Fruit fly (Drosophila melanogaster) whole organism, embryonic: ENCODE measurements around the gene Dnai2.

Source experiments
- Aef1 ChIP-seq: fragments of 200-800 bp; sonication (Bioruptor generic); IDR thresholded peaks from 3 replicates; pipeline ENCODE4 v1.3.6; 2022; ENCODE audit warnings: missing biosample characterization, missing genetic modification characterization
- Awh ChIP-seq: fragments of 200-800 bp; sonication (Bioruptor generic); IDR thresholded peaks from 2 replicates; pipeline ENCODE4, ENCODE4 v1.3.6; 2022; ENCODE audit warnings: missing biosample characterization, missing genetic modification characterization
- Blimp-1 ChIP-seq: fragments of 200-800 bp; sonication (Bioruptor generic); optimal IDR thresholded peaks from 3 replicates; lab custom pipeline; 2018; ENCODE audit warnings: missing biosample characterization, missing genetic modification characterization, mild to moderate bottlenecking, moderate library complexity, missing genetic modification reagents
- C15 ChIP-seq: fragments of 200-800 bp; sonication (Bioruptor generic); IDR thresholded peaks from 3 replicates; pipeline ENCODE4 v1.3.6; 2022; ENCODE audit warnings: missing biosample characterization, missing genetic modification characterization
- CG1024 ChIP-seq: fragments of 200-800 bp; sonication (Bioruptor generic); IDR thresholded peaks from 2 replicates; pipeline ENCODE4 v1.3.6; 2022; ENCODE audit warnings: missing biosample characterization, missing genetic modification characterization
- CG10431 ChIP-seq: fragments of 200-800 bp; sonication (Bioruptor generic); optimal IDR thresholded peaks from 3 replicates; lab custom pipeline; 2018; ENCODE audit warnings: missing biosample characterization, mild to moderate bottlenecking, missing genetic modification characterization
- CG11560 ChIP-seq: fragments of 200-800 bp; sonication (Bioruptor generic); IDR thresholded peaks from 3 replicates; pipeline ENCODE4 v1.3.6; 2022; ENCODE audit warnings: missing biosample characterization, missing genetic modification characterization
- CG12391 ChIP-seq: fragments of 200-800 bp; sonication (Bioruptor generic); optimal IDR thresholded peaks from 3 replicates; lab custom pipeline; 2018; ENCODE audit warnings: missing biosample characterization, mild to moderate bottlenecking, missing genetic modification characterization, moderate library complexity
- CG12659 ChIP-seq: fragments of 200-800 bp; sonication (Bioruptor generic); optimal IDR thresholded peaks from 3 replicates; lab custom pipeline; 2017; ENCODE audit warnings: mild to moderate bottlenecking, missing biosample characterization, missing genetic modification reagents, missing genetic modification characterization
- CG13287 ChIP-seq: fragments of 200-800 bp; sonication (Bioruptor generic); IDR thresholded peaks from 2 replicates; pipeline ENCODE4 v1.3.6; 2022; ENCODE audit warnings: missing biosample characterization, missing genetic modification characterization; ENCODE audit not compliant: partially characterized antibody
- CG14710 ChIP-seq: fragments of 200-800 bp; sonication (Bioruptor generic); optimal IDR thresholded peaks from 3 replicates; lab custom pipeline; 2019; ENCODE audit warnings: missing biosample characterization, mild to moderate bottlenecking, missing genetic modification characterization, moderate library complexity
- CG15514 ChIP-seq: fragments of 200-800 bp; sonication (Bioruptor generic); optimal IDR thresholded peaks from 3 replicates; lab custom pipeline; 2017; ENCODE audit warnings: missing biosample characterization, missing genetic modification characterization, mild to moderate bottlenecking, moderate library complexity, missing genetic modification reagents
- CG1603 ChIP-seq: fragments of 200-800 bp; sonication (Bioruptor generic); optimal IDR thresholded peaks from 2 replicates; lab custom pipeline; 2019; ENCODE audit warnings: missing biosample characterization, mild to moderate bottlenecking, missing genetic modification characterization, moderate library complexity
- CG16779 ChIP-seq: fragments of 200-800 bp; sonication (Bioruptor generic); IDR thresholded peaks from 2 replicates; pipeline ENCODE4 v1.3.6; 2022; ENCODE audit warnings: missing biosample characterization, missing genetic modification characterization
- CG17359 ChIP-seq: fragments of 200-800 bp; sonication (Bioruptor generic); optimal IDR thresholded peaks from 3 replicates; lab custom pipeline; 2018; ENCODE audit warnings: missing biosample characterization, mild to moderate bottlenecking, missing genetic modification characterization, moderate library complexity
- CG17612 ChIP-seq: fragments of 200-800 bp; sonication (Bioruptor generic); IDR thresholded peaks from 2 replicates; pipeline ENCODE4 v1.3.6; 2022; ENCODE audit warnings: missing biosample characterization, missing genetic modification characterization
- CG18011 ChIP-seq: fragments of 200-800 bp; sonication (Bioruptor generic); optimal IDR thresholded peaks from 2 replicates; lab custom pipeline; 2017; ENCODE audit warnings: missing biosample characterization, missing genetic modification characterization, mild to moderate bottlenecking, moderate library complexity, missing genotype
- CG18476 ChIP-seq: fragments of 200-800 bp; sonication (Bioruptor generic); optimal IDR thresholded peaks from 2 replicates; lab custom pipeline; 2016; ENCODE audit warnings: missing biosample characterization, mild to moderate bottlenecking, missing genetic modification characterization
- CG33213 ChIP-seq: fragments of 200-800 bp; sonication (Bioruptor generic); optimal IDR thresholded peaks from 3 replicates; lab custom pipeline; 2016; ENCODE audit warnings: missing biosample characterization, missing genetic modification characterization
- CG34422 ChIP-seq: fragments of 200-800 bp; sonication (Bioruptor generic); IDR thresholded peaks from 3 replicates; pipeline ENCODE4 v1.3.6; 2022; ENCODE audit warnings: missing biosample characterization, missing genetic modification characterization
- CG6254 ChIP-seq: fragments of 200-800 bp; sonication (Bioruptor generic); optimal IDR thresholded peaks from 3 replicates; lab custom pipeline; 2017; ENCODE audit warnings: mild to moderate bottlenecking, missing biosample characterization, missing genetic modification reagents, missing genetic modification characterization
- CG7839 ChIP-seq: fragments of 200-800 bp; sonication (Bioruptor generic); optimal IDR thresholded peaks from 3 replicates; lab custom pipeline; 2018; ENCODE audit warnings: missing biosample characterization, mild to moderate bottlenecking, missing genetic modification characterization, moderate library complexity
- CHES-1-like ChIP-seq: fragments of 200-800 bp; sonication (Bioruptor generic); optimal IDR thresholded peaks from 2 replicates; lab custom pipeline; 2016; ENCODE audit warnings: missing biosample characterization, missing genetic modification characterization
- Dll ChIP-seq: fragments of 200-800 bp; sonication (Bioruptor generic); IDR thresholded peaks from 4 replicates; pipeline ENCODE4 v1.3.6; 2022; ENCODE audit warnings: missing biosample characterization, missing genetic modification characterization; ENCODE audit not compliant: partially characterized antibody
- H15 ChIP-seq: fragments of 200-800 bp; sonication (Bioruptor generic); IDR thresholded peaks from 3 replicates; pipeline ENCODE4 v1.3.6; 2022; ENCODE audit warnings: missing biosample characterization, missing genetic modification characterization
- HmgD ChIP-seq: fragments of 200-800 bp; sonication (Bioruptor generic); optimal IDR thresholded peaks from 3 replicates; lab custom pipeline; 2016; ENCODE audit warnings: missing biosample characterization, missing genetic modification characterization
- Nf-YA ChIP-seq: fragments of 200-800 bp; sonication (Bioruptor generic); IDR thresholded peaks from 2 replicates; pipeline ENCODE4 v1.3.6; 2022; ENCODE audit warnings: missing biosample characterization, missing genetic modification characterization
- Nf-YC ChIP-seq: fragments of 200-800 bp; optimal IDR thresholded peaks from 3 replicates; lab custom pipeline; 2019; ENCODE audit warnings: missing biosample characterization, mild to moderate bottlenecking, missing genetic modification characterization, moderate library complexity
- PHDP ChIP-seq: fragments of 200-800 bp; sonication (Bioruptor generic); optimal IDR thresholded peaks from 3 replicates; lab custom pipeline; 2018; ENCODE audit warnings: missing biosample characterization, mild to moderate bottlenecking, missing genetic modification characterization, moderate library complexity
- Pdp1 ChIP-seq, 2 experiments: fragments of 200-800 bp; sonication (Bioruptor generic); optimal IDR thresholded peaks; 3 replicates each; lab custom pipeline; 2016; ENCODE audit warnings: missing biosample characterization in 2 of 2, missing genetic modification characterization in 2 of 2, mild to moderate bottlenecking in 1 of 2, moderate library complexity in 1 of 2
- Ravus ChIP-seq: fragments of 200-800 bp; sonication (Bioruptor generic); IDR thresholded peaks from 2 replicates; pipeline ENCODE4 v1.3.6; 2022; ENCODE audit warnings: missing biosample characterization, missing genetic modification characterization
- Rx ChIP-seq: fragments of 200-800 bp; sonication (Bioruptor generic); IDR thresholded peaks from 2 replicates; pipeline ENCODE4 v1.3.6; 2022; ENCODE audit warnings: missing biosample characterization, missing genetic modification characterization
- Scr ChIP-seq: fragments of 200-800 bp; sonication (Bioruptor generic); IDR thresholded peaks from 2 replicates; pipeline ENCODE4 v1.3.6; 2022; ENCODE audit warnings: missing biosample characterization, missing genetic modification characterization; ENCODE audit not compliant: partially characterized antibody
- Vsx1 ChIP-seq: fragments of 200-800 bp; sonication (Bioruptor generic); optimal IDR thresholded peaks from 2 replicates; lab custom pipeline; 2017; ENCODE audit warnings: missing biosample characterization, mild to moderate bottlenecking, missing genetic modification characterization, missing genetic modification reagents
- Xbp1 ChIP-seq: fragments of 200-800 bp; sonication (Bioruptor generic); optimal IDR thresholded peaks from 3 replicates; lab custom pipeline; 2016; ENCODE audit warnings: missing biosample characterization, mild to moderate bottlenecking, missing genetic modification characterization
- YL-1 ChIP-seq: fragments of 200-800 bp; sonication (Bioruptor generic); optimal IDR thresholded peaks from 3 replicates; lab custom pipeline; 2017; ENCODE audit warnings: missing biosample characterization, mild to moderate bottlenecking, missing genetic modification characterization
- bbx ChIP-seq: fragments of 200-800 bp; sonication (Bioruptor generic); IDR thresholded peaks from 2 replicates; pipeline ENCODE4 v1.3.6; 2022; ENCODE audit warnings: missing biosample characterization, missing genetic modification characterization; ENCODE audit not compliant: partially characterized antibody
- dmrt99B ChIP-seq: fragments of 200-800 bp; sonication (Bioruptor generic); optimal IDR thresholded peaks from 2 replicates; lab custom pipeline; 2018; ENCODE audit warnings: missing biosample characterization, mild to moderate bottlenecking, missing genetic modification characterization, moderate library complexity
- ftz-f1 ChIP-seq: fragments of 200-800 bp; sonication (Bioruptor generic); optimal IDR thresholded peaks from 2 replicates; lab custom pipeline; 2016; ENCODE audit warnings: missing biosample characterization, missing genetic modification characterization
- insv ChIP-seq, 2 experiments: fragments of 200-800 bp; sonication (Bioruptor generic); optimal IDR thresholded peaks; 3 replicates each; lab custom pipeline; 2016 to 2018; ENCODE audit warnings: missing biosample characterization in 2 of 2, missing genetic modification characterization in 2 of 2
- jigr1 ChIP-seq: fragments of 200-800 bp; sonication (Bioruptor generic); IDR thresholded peaks from 3 replicates; pipeline ENCODE4 v1.3.6; 2022; ENCODE audit warnings: missing biosample characterization, missing genetic modification characterization
- klu ChIP-seq: fragments of 200-800 bp; sonication (Bioruptor generic); IDR thresholded peaks from 2 replicates; pipeline ENCODE4 v1.3.6; 2022; ENCODE audit warnings: missing biosample characterization, missing genetic modification characterization
- nerfin-1 ChIP-seq: fragments of 200-800 bp; sonication (Bioruptor generic); optimal IDR thresholded peaks from 3 replicates; lab custom pipeline; 2019; ENCODE audit warnings: missing biosample characterization, mild to moderate bottlenecking, missing genetic modification characterization, moderate library complexity
- pan ChIP-seq, 4 experiments: fragments of >200 bp in 3 of 4; fragments of 200-800 bp in 1 of 4; sonication (Bioruptor generic) in 1 of 4; optimal IDR thresholded peaks in 3 of 4; IDR thresholded peaks in 1 of 4; 2 replicates each; pipeline versions ENCODE4 v1.3.6 to Lab custom; 2017 to 2022; ENCODE audit warnings: missing biosample characterization in 2 of 4, missing genetic modification characterization in 2 of 4, mixed read lengths in 1 of 4
- pita ChIP-seq: fragments of 200-800 bp; sonication (Bioruptor generic); optimal IDR thresholded peaks from 2 replicates; lab custom pipeline; 2017; ENCODE audit warnings: missing biosample characterization, mild to moderate bottlenecking, missing genetic modification characterization
- so ChIP-seq: fragments of 200-800 bp; sonication (Bioruptor generic); IDR thresholded peaks from 3 replicates; pipeline ENCODE4 v1.3.6; 2022; ENCODE audit warnings: missing biosample characterization, missing genetic modification characterization
- sob ChIP-seq: fragments of 200-800 bp; sonication (Bioruptor generic); IDR thresholded peaks from 2 replicates; pipeline ENCODE4 v1.3.6; 2022; ENCODE audit warnings: missing biosample characterization, missing genetic modification characterization
- ssp ChIP-seq: fragments of 200-800 bp; sonication (Bioruptor generic); IDR thresholded peaks from 2 replicates; pipeline ENCODE4 v1.3.6; 2022; ENCODE audit warnings: missing biosample characterization, missing genetic modification characterization
- trh ChIP-seq: fragments of 200-800 bp; sonication (Bioruptor generic); optimal IDR thresholded peaks from 2 replicates; lab custom pipeline; 2016; ENCODE audit warnings: missing biosample characterization, missing genetic modification characterization

The Dnai2 gene

dm6 chr3L:11691203-11691797 lies 7.8 kb downstream of the Dnai2 start, which contains the start of the genes Pldn and CG14135 (continued):
- no peak for TF ChIP-seq klu (GFP tag; lab: Robert Waterston, UW)
- no peak for TF ChIP-seq sob (GFP tag; lab: Robert Waterston, UW)
- TF ChIP-seq bbx (GFP tag; lab: Robert Waterston, UW), result no peak
- TF ChIP-seq CG11560 (tag; lab: Robert Waterston, UW), result peak; percentile 98
- TF ChIP-seq CG33213 (GFP tag; lab: Kevin White, UChicago), result no peak
- TF ChIP-seq Scr, result peak; percentile 49
- TF ChIP-seq CHES-1-like (GFP tag; lab: Kevin White, UChicago), result peak; percentile 9
- no peak for TF ChIP-seq Rx (GFP tag; lab: Robert Waterston, UW)
- peak; percentile 22 for TF ChIP-seq Nf-YC
- TF ChIP-seq Nf-YA (GFP tag; lab: Robert Waterston, UW), result no peak
- peak; percentile 1; the same call in 1 of the 3 replicates for TF ChIP-seq CG34422 (GFP tag; lab: Robert Waterston, UW)
- TF ChIP-seq CG15514 (GFP tag; lab: Kevin White, UChicago), result peak; percentile 66
- no peak for TF ChIP-seq CG18476 (GFP tag; lab: Kevin White, UChicago)
- no peak for TF ChIP-seq pan (optimal IDR thresholded peaks at IDR 0.05; lab: Kevin White, UChicago)
- TF ChIP-seq pan (GFP tag; optimal IDR thresholded peaks at IDR 0.05 in 1 of 2, IDR thresholded peaks at IDR 0.05 in 1 of 2), result no peak
- no peak for TF ChIP-seq ssp
- peak; percentile 50 for TF ChIP-seq YL-1
- TF ChIP-seq pita (GFP tag; lab: Kevin White, UChicago), result peak; percentile 75
- no peak for TF ChIP-seq CG16779
- TF ChIP-seq CG17612, result no peak
- no peak for TF ChIP-seq C15 (GFP tag; lab: Robert Waterston, UW)
- no peak for TF ChIP-seq HmgD
- TF ChIP-seq Vsx1 (GFP tag; lab: Kevin White, UChicago), result peak; percentile 8
- TF ChIP-seq CG1024 (GFP tag; lab: Robert Waterston, UW), result no peak
- no peak for TF ChIP-seq CG18011
- TF ChIP-seq CG6254 (GFP tag; lab: Kevin White, UChicago), result no peak
- no peak for TF ChIP-seq dmrt99B (tag; lab: Kevin White, UChicago)
- TF ChIP-seq Aef1 (GFP tag; lab: Robert Waterston, UW), result no peak
- TF ChIP-seq Dll (GFP tag; lab: Robert Waterston, UW), result peak; percentile 61; the same call in 2 of the 4 replicates
- peak; percentile 42 for TF ChIP-seq CG12659 (GFP tag; lab: Kevin White, UChicago)
- peak; percentile 61 for TF ChIP-seq CG13287 (GFP tag; lab: Robert Waterston, UW)
- TF ChIP-seq CG14710, result peak; percentile 55
- TF ChIP-seq Xbp1 (GFP tag; lab: Kevin White, UChicago), result no peak
- TF ChIP-seq ftz-f1, result no peak
- peak in 1 of 2 experiments; percentile 29 for TF ChIP-seq insv (GFP tag; optimal IDR thresholded peaks at IDR 0.05; lab: Kevin White, UChicago)
- TF ChIP-seq jigr1 (GFP tag; lab: Robert Waterston, UW), result no peak
- TF ChIP-seq Blimp-1 (GFP tag; lab: Kevin White, UChicago), result peak; percentile 36
- no peak for TF ChIP-seq CG17359
- TF ChIP-seq CG10431, result no peak
- peak in 1 of 2 experiments; percentile 28 for TF ChIP-seq Pdp1 (GFP tag; optimal IDR thresholded peaks at IDR 0.05; lab: Kevin White, UChicago)
- no peak for TF ChIP-seq PHDP
- no peak for TF ChIP-seq Awh
- TF ChIP-seq so (GFP tag; lab: Robert Waterston, UW), result no peak
- TF ChIP-seq CG1603, result peak; percentile 49
- no peak for TF ChIP-seq Ravus (GFP tag; lab: Robert Waterston, UW)
- no peak for TF ChIP-seq nerfin-1
- TF ChIP-seq H15 (GFP tag; lab: Robert Waterston, UW), result no peak
- TF ChIP-seq CG12391, result peak; percentile 3
- no peak for TF ChIP-seq CG7839 (tag; lab: Kevin White, UChicago)
- TF ChIP-seq trh (GFP tag; lab: Kevin White, UChicago), result no peak
